Fruit fly (Drosophila melanogaster): Measurements from ENCODE around the gene Elp4.
A peak's percentile ranks its signal among the peaks of the same experiment; 100 is the strongest.

Elp4 gene

DNA sequence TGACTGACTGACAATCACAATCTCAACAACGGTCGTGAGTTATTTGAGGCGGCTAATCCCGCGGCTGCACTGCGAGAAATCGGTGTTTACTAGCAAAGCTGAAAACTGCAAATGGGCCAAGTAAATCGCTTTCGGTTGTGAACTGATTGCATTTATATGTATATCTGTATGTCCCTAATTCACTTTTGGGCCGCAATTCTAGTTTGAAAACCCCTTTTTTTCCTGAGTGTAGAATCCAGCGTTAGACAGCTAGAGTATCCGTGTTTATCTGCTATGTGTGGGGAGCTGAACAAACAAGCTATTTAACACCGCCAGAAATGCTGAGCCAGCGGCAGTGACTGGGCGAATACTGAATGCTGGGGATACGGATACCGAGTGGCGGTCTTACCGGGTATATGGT, 47.2 kb upstream of the Elp4 start (continued):
- no peak for TF ChIP-seq Eip93F (GFP tag; optimal IDR thresholded peaks at IDR 0.05)
- peak; percentile 40 for TF ChIP-seq Met (GFP tag; optimal IDR thresholded peaks at IDR 0.05)

DNA sequence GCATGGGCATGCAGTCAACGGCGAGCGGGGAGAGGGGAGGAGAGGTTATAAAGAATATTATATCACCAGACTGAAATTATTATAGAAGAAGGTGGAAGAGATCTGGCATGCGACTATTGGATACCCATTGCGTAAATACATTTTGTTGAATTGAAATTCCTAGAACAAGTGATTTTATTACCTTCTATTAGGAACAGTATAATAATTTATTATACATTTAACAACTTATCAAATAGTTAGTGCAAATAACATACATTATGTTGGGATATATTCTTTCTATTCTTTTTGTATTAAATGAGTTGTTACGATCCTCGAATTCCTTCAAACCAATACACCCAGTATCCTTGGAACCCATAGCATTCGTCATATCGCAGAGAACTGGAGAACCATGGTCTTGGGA, 45.7 kb upstream of the Elp4 start:
- TF ChIP-seq CG6808 (GFP tag; optimal IDR thresholded peaks at IDR 0.05) (peak; percentile 29), CG10631 (GFP tag; optimal IDR thresholded peaks at IDR 0.05) (peak; percentile 12), Eip78C (GFP tag) (peak; percentile 57), CG8632 (GFP tag; optimal IDR thresholded peaks at IDR 0.05) (peak; percentile 5), CG3032 (tag; optimal IDR thresholded peaks at IDR 0.05) (peak; percentile 64), Met (GFP tag; optimal IDR thresholded peaks at IDR 0.05) (no peak), dsx (GFP tag; optimal IDR thresholded peaks at IDR 0.05; ENCODE audit: poor library complexity, severe bottlenecking) (peak; percentile 50), Ets96B (tag; optimal IDR thresholded peaks at IDR 0.05) (peak; percentile 55), CG10669 (GFP tag; optimal IDR thresholded peaks at IDR 0.05) (peak; percentile 55), fd59A (GFP tag; optimal IDR thresholded peaks at IDR 0.05) (peak; percentile 5), spab (GFP tag; optimal IDR thresholded peaks at IDR 0.05) (peak; percentile 38), CG11902 (GFP tag; optimal IDR thresholded peaks at IDR 0.05) (no peak), ss (GFP tag; optimal IDR thresholded peaks at IDR 0.05) (peak in 1 of 2 experiments; percentile 41), CG6792 (GFP tag; optimal IDR thresholded peaks at IDR 0.05) (no peak), Blimp-1 (GFP tag; optimal IDR thresholded peaks at IDR 0.05) (no peak), cyc (GFP tag; optimal IDR thresholded peaks at IDR 0.05) (no peak)

DNA sequence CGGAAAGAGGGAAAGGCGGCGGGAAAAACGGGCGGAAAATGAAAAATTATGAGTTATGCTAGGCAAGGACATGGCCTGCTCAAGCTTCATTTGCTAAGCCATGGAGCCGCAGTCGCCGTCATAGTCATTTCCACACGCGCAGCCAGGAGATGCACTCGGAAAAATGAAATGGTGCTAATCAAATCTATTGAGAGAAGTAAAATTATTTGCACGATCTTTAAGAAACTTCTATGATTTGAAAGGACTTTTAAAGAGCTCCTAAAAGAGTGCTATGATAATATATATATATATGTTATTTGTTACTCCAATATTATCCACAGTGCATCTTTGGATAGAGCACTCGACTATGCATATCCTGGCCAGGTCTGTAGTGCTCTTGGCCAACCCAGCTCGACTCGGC, 44.8 kb upstream of the Elp4 start:
- TF ChIP-seq CG8632 (GFP tag; optimal IDR thresholded peaks at IDR 0.05) (peak; percentile 27), Hr38 (GFP tag; optimal IDR thresholded peaks at IDR 0.05) (no peak), vri (GFP tag; optimal IDR thresholded peaks at IDR 0.05) (no peak), dsx (GFP tag; optimal IDR thresholded peaks at IDR 0.05; ENCODE audit: poor library complexity, severe bottlenecking) (peak; percentile 61), Sox102F (GFP tag; optimal IDR thresholded peaks at IDR 0.05) (no peak), esn (GFP tag; optimal IDR thresholded peaks at IDR 0.05) (no peak), OdsH (GFP tag; optimal IDR thresholded peaks at IDR 0.05) (peak; percentile 51), fd59A (GFP tag; optimal IDR thresholded peaks at IDR 0.05) (peak; percentile 47), Sox14 (GFP tag; optimal IDR thresholded peaks at IDR 0.05) (no peak), eg (GFP tag; IDR thresholded peaks at IDR 0.05) (peak; percentile 31; the same call in 1 of the 3 replicates), CG3032 (tag; optimal IDR thresholded peaks at IDR 0.05) (peak; percentile 74), spab (GFP tag; optimal IDR thresholded peaks at IDR 0.05) (peak; percentile 64), lz (GFP tag; optimal IDR thresholded peaks at IDR 0.05) (no peak), Lpt (GFP tag; optimal IDR thresholded peaks at IDR 0.05) (no peak), CG8119 (GFP tag; IDR thresholded peaks at IDR 0.05) (peak; percentile 51; the same call in 2 of the 3 replicates), Eip78C (GFP tag) (peak; percentile 79), cyc (GFP tag; optimal IDR thresholded peaks at IDR 0.05) (no peak), topi (GFP tag; optimal IDR thresholded peaks at IDR 0.05) (no peak), Smox (GFP tag; optimal IDR thresholded peaks at IDR 0.05) (no peak), salr (GFP tag; optimal IDR thresholded peaks at IDR 0.05) (peak; percentile 23), CG6792 (GFP tag; optimal IDR thresholded peaks at IDR 0.05) (no peak), CG34406 (GFP tag; optimal IDR thresholded peaks at IDR 0.05) (no peak), Hr39 (GFP tag; optimal IDR thresholded peaks at IDR 0.05) (no peak), CG6163 (GFP tag; IDR thresholded peaks at IDR 0.05) (peak; percentile 78), Hr4 (GFP tag; optimal IDR thresholded peaks at IDR 0.05) (peak; percentile 9), dac (GFP tag; optimal IDR thresholded peaks at IDR 0.05) (no peak), net (GFP tag; optimal IDR thresholded peaks at IDR 0.05) (no peak), pdm3 (GFP tag; optimal IDR thresholded peaks at IDR 0.05) (no peak), Ets21C (GFP tag; optimal IDR thresholded peaks at IDR 0.05) (no peak), CG6854 (GFP tag; optimal IDR thresholded peaks at IDR 0.05) (no peak), CG8319 (GFP tag; optimal IDR thresholded peaks at IDR 0.05) (no peak), CG11762 (GFP tag; optimal IDR thresholded peaks at IDR 0.05; ENCODE audit: insufficient read depth) (no peak), Eip93F (GFP tag; optimal IDR thresholded peaks at IDR 0.05) (no peak), CG3919 (GFP tag; optimal IDR thresholded peaks at IDR 0.05) (peak; percentile 54), Ets96B (tag; optimal IDR thresholded peaks at IDR 0.05) (peak; percentile 73), Eip75B (GFP tag; optimal IDR thresholded peaks at IDR 0.05) (peak; percentile 9), Sox15 (GFP tag; optimal IDR thresholded peaks at IDR 0.05) (no peak), CG6276 (GFP tag; optimal IDR thresholded peaks at IDR 0.05) (no peak), fkh (GFP tag; optimal IDR thresholded peaks at IDR 0.05) (no peak), CG11294 (GFP tag; IDR thresholded peaks at IDR 0.05) (no peak)
